Fruit fly (Drosophila melanogaster) ovary, adult (tissue): Measurements from ENCODE around the gene D.

Source experiments
- CG17801 ChIP-seq: fragments of 200-800 bp; optimal IDR thresholded peaks from 2 replicates; lab custom pipeline; 2019; ENCODE audit warnings: missing biosample characterization, mild to moderate bottlenecking, missing genetic modification characterization, moderate library complexity; ENCODE audit not compliant: partially characterized antibody

Gene D

dm6 chr3L:14161951-14162350 lies 16.5 kb downstream of the D start:
- no peak for TF ChIP-seq CG17801 (GFP tag; lab: Kevin White, UChicago)

dm6 chr3L:14160436-14160835 lies 18.0 kb downstream of the D start:
- TF ChIP-seq CG17801 (GFP tag; lab: Kevin White, UChicago) = no peak

- TF ChIP-seq CG17801 (GFP tag; lab: Kevin White, UChicago) = no peak
These were observed 20.4 kb downstream of the D start for dm6 chr3L:14157919-14158541.

dm6 chr3L:14154940-14155339 lies 23.5 kb downstream of the D start:
- TF ChIP-seq CG17801 (GFP tag; lab: Kevin White, UChicago) = no peak

dm6 chr3L:14153644-14154043 lies 24.8 kb downstream of the D start:
- no peak for TF ChIP-seq CG17801 (GFP tag; lab: Kevin White, UChicago)

- no peak for TF ChIP-seq CG17801 (GFP tag; lab: Kevin White, UChicago)
These were observed 25.8 kb downstream of the D start for dm6 chr3L:14152608-14153007.

dm6 chr3L:14151447-14151846 lies 27.0 kb downstream of the D start:
- no peak for TF ChIP-seq CG17801 (GFP tag; lab: Kevin White, UChicago)

dm6 chr3L:14150141-14150556 lies 28.3 kb downstream of the D start:
- TF ChIP-seq CG17801 (GFP tag; lab: Kevin White, UChicago) = no peak

- TF ChIP-seq CG17801 (GFP tag; lab: Kevin White, UChicago) = no peak
These were observed 32.0 kb downstream of the D start for dm6 chr3L:14146386-14146785.

- no peak for TF ChIP-seq CG17801 (GFP tag; lab: Kevin White, UChicago)
These were observed 32.6 kb downstream of the D start for dm6 chr3L:14145666-14146314.

- TF ChIP-seq CG17801 (GFP tag; lab: Kevin White, UChicago) = no peak
These were observed 42.9 kb downstream of the D start for dm6 chr3L:14135496-14135895.

- no peak for TF ChIP-seq CG17801 (GFP tag; lab: Kevin White, UChicago)
These were observed 45.5 kb downstream of the D start for dm6 chr3L:14132848-14133392.

dm6 chr3L:14131274-14131989 lies 47.0 kb downstream of the D start, which contains the start of gene Sox21b:
Sox21b (minus strand) TSS chr3L:14131324.
- TF ChIP-seq CG17801 (GFP tag; lab: Kevin White, UChicago) = no peak

- TF ChIP-seq CG17801 (GFP tag; lab: Kevin White, UChicago) = no peak
These were observed 52.8 kb downstream of the D start for dm6 chr3L:14125616-14126015.
